Fruit fly (Drosophila melanogaster): Measurements from ENCODE around the gene Naam.

DNA sequence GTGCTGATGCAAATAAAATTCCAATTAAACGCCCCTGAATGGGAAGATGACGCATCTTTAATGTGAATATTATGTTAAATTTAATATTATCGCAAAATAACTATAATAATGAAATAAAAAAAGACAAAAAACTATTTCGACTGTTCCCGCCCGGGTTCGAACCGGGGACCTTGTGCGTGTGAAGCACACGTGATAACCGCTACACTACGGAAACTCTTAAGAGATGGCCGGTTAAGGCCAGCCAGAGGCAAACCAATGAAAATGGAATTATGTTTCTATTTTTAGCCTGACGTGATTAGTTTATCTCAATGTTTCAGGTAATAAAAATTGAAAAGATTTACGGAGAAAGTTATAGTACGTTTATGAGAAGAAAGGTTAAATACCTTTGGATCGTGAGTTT is 886 bp downstream of the Naam start:
- no peak for TF ChIP-seq Abd-B (GFP tag; optimal IDR thresholded peaks at IDR 0.05)
- TF ChIP-seq Vsx2 (GFP tag; optimal IDR thresholded peaks at IDR 0.05; ENCODE audit: partially characterized antibody): no peak
- no peak for TF ChIP-seq psq (GFP tag; optimal IDR thresholded peaks at IDR 0.05)
- TF ChIP-seq h (GFP tag; optimal IDR thresholded peaks at IDR 0.05): no peak
- no peak for TF ChIP-seq ey (GFP tag; optimal IDR thresholded peaks at IDR 0.05)
- TF ChIP-seq lola (GFP tag; optimal IDR thresholded peaks at IDR 0.05): no peak
- no peak for TF ChIP-seq CG9705 (GFP tag; optimal IDR thresholded peaks at IDR 0.05)
- no peak for TF ChIP-seq Dif (GFP tag; optimal IDR thresholded peaks at IDR 0.05; ENCODE audit: partially characterized antibody)
- TF ChIP-seq N (GFP tag; optimal IDR thresholded peaks at IDR 0.05): no peak
- TF ChIP-seq tai (GFP tag; optimal IDR thresholded peaks at IDR 0.05): no peak
- TF ChIP-seq usp (GFP tag; optimal IDR thresholded peaks at IDR 0.05): no peak
- TF ChIP-seq dl (GFP tag; optimal IDR thresholded peaks at IDR 0.05; ENCODE audit: insufficient read depth in 1 of 2, partially characterized antibody in 2 of 2): no peak
- no peak for TF ChIP-seq GATAd (GFP tag; optimal IDR thresholded peaks at IDR 0.05)

Data from whole organism, wandering third instar larva.